Worm (Caenorhabditis elegans): ENCODE data around the gene Y46D2A.2.

ce11 chrII:3371010-3371409, 47.9 kb upstream of the Y46D2A.2 start, which contains the start of gene bath-23:
- TF ChIP-seq W03F9.2 (tag; optimal IDR thresholded peaks at IDR 0.05) (no peak), him-1 (tag; optimal IDR thresholded peaks at IDR 0.05) (no peak)

Measured in whole organism, L4/young adult.